Fruit fly (Drosophila melanogaster): ENCODE data around the gene SP1173.

Gene SP1173

DNA sequence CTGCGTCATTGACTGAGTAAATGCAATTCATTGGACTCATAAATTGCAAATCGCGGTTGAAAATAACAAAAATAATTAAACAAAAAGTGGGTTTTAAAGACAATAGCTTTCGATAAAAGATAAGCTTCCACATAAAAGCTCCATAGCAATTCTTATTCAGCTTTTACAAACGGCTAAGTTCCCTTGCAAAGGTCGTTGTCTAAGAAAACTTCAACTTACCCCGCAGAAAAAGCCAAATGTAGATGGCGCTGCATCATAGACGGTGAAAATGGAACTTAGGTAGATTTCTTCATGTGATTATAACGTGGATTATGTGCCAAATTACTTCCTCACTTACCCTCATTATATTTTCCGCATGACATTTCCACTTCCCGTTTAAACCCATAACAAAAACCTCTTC is 14.4 kb downstream of the SP1173 start:
- no peak for TF ChIP-seq Pif1A (GFP tag; optimal IDR thresholded peaks at IDR 0.05)
- peak; percentile 45 for TF ChIP-seq EcR (GFP tag; optimal IDR thresholded peaks at IDR 0.05)
- TF ChIP-seq Ets98B (GFP tag; IDR thresholded peaks at IDR 0.05), result no peak
- TF ChIP-seq Pif1B (GFP tag; optimal IDR thresholded peaks at IDR 0.05), result no peak
- no peak for TF ChIP-seq CG13204 (GFP tag; optimal IDR thresholded peaks at IDR 0.05)
- no peak for TF ChIP-seq CG17806 (tag; optimal IDR thresholded peaks at IDR 0.05)

DNA sequence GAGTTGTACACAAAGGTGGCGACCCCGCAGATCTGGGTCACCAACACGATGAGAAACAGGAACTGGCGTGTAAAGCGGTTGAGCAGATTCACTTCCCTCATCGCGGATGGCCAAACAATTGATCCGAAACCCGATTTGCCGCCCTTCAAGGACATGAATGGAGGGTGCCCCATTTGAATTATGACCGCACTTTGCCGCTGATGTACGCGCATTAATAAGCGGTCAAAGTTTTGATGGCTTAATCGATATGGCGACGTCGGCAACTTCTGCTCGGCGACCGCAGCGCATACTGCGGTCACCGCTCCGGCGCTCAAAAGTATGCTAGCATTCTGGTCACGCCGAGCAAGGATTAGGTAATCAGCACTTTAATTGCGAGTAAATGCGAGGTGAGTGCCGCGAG is 35.6 kb downstream of the SP1173 start, which contains the start of gene Grl65a:
Gene Grl65a (minus strand): TSS at position 101 of the 400 bp plus-strand sequence.
- TF ChIP-seq Pif1A (GFP tag; optimal IDR thresholded peaks at IDR 0.05) (no peak), CG4496 (GFP tag; IDR thresholded peaks at IDR 0.05) (no peak), CG34367 (tag; optimal IDR thresholded peaks at IDR 0.05) (no peak), CG13204 (GFP tag; optimal IDR thresholded peaks at IDR 0.05) (no peak), CG32121 (GFP tag; IDR thresholded peaks at IDR 0.05) (no peak), Pif1B (GFP tag; optimal IDR thresholded peaks at IDR 0.05) (no peak), EcR (GFP tag; optimal IDR thresholded peaks at IDR 0.05) (no peak), D1 (tag; optimal IDR thresholded peaks at IDR 0.05) (no peak), CG14655 (GFP tag; optimal IDR thresholded peaks at IDR 0.05) (no peak), CG17806 (tag; optimal IDR thresholded peaks at IDR 0.05) (no peak), gl (tag; optimal IDR thresholded peaks at IDR 0.05) (no peak), rn (GFP tag; IDR thresholded peaks at IDR 0.05) (no peak), CG10348 (GFP tag; IDR thresholded peaks at IDR 0.05) (no peak), CG8159 (tag; optimal IDR thresholded peaks at IDR 0.05) (no peak), CG12605 (GFP tag; IDR thresholded peaks at IDR 0.05) (no peak), Ets98B (GFP tag; IDR thresholded peaks at IDR 0.05) (no peak), CG8301 (tag; optimal IDR thresholded peaks at IDR 0.05) (no peak), CG15710 (tag; optimal IDR thresholded peaks at IDR 0.05) (no peak), Snoo (tag; optimal IDR thresholded peaks at IDR 0.05) (no peak), CG9948 (tag; optimal IDR thresholded peaks at IDR 0.05) (no peak)

DNA sequence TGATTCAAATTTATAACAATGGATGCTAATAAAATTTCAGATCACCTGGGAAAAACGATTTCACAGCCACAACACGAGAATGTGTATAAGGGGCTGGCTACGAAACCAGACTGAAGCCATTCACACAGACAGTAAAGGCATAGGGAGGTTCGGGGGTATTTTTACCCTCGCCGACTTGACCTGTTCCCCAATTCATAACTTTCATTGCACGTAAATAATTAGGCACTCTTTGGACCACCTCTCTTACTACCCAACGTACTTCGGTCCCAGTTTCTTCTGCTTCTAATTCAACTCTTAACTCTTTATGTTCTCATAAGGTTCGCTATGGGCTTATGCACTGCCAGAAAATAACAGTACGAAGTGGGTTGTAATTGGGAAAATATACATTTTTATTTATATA is 37.8 kb downstream of the SP1173 start, which contains the start of gene eIF4E4:
Gene eIF4E4 (minus strand): TSS at position 101 of the 400 bp plus-strand sequence.
- TF ChIP-seq CG17806 (tag; optimal IDR thresholded peaks at IDR 0.05) (no peak), CG9948 (tag; optimal IDR thresholded peaks at IDR 0.05) (no peak), rn (GFP tag; IDR thresholded peaks at IDR 0.05) (no peak), CG4496 (GFP tag; IDR thresholded peaks at IDR 0.05) (no peak), CG32121 (GFP tag; IDR thresholded peaks at IDR 0.05) (no peak), CG15710 (tag; optimal IDR thresholded peaks at IDR 0.05) (no peak), Ets98B (GFP tag; IDR thresholded peaks at IDR 0.05) (no peak), gl (tag; optimal IDR thresholded peaks at IDR 0.05) (no peak), CG12605 (GFP tag; IDR thresholded peaks at IDR 0.05) (no peak), CG13204 (GFP tag; optimal IDR thresholded peaks at IDR 0.05) (no peak), CG10348 (GFP tag; IDR thresholded peaks at IDR 0.05) (no peak), CG34367 (tag; optimal IDR thresholded peaks at IDR 0.05) (no peak), EcR (GFP tag; optimal IDR thresholded peaks at IDR 0.05) (no peak)

Data from whole organism, pupa.